Fruit fly (Drosophila melanogaster) whole organism, embryonic: ENCODE measurements around the gene lili.

ENCODE experiments used
- Antp ChIP-seq: fragments of 200-800 bp; sonication (Bioruptor generic); optimal IDR thresholded peaks from 3 replicates; lab custom pipeline; 2016; ENCODE audit warnings: missing biosample characterization, missing genetic modification characterization
- Asciz ChIP-seq: fragments of 200-800 bp; sonication (Bioruptor generic); optimal IDR thresholded peaks from 2 replicates; lab custom pipeline; 2017; ENCODE audit warnings: missing biosample characterization, mild to moderate bottlenecking, missing genetic modification characterization, missing genetic modification reagents
- Bgb ChIP-seq: fragments of 200-800 bp; sonication (Bioruptor generic); IDR thresholded peaks from 2 replicates; pipeline ENCODE4 v1.3.6; 2022; ENCODE audit warnings: missing biosample characterization, missing genetic modification characterization; ENCODE audit not compliant: partially characterized antibody
- CG1647 ChIP-seq: fragments of 200-800 bp; sonication (Bioruptor generic); optimal IDR thresholded peaks from 3 replicates; lab custom pipeline; 2016; ENCODE audit warnings: missing biosample characterization, missing genetic modification characterization
- CG17328 ChIP-seq: fragments of 200-800 bp; sonication (Bioruptor generic); IDR thresholded peaks from 2 replicates; pipeline ENCODE4 v1.3.6; 2022; ENCODE audit warnings: missing biosample characterization, missing genetic modification characterization
- CG2712 ChIP-seq: fragments of 200-800 bp; optimal IDR thresholded peaks from 3 replicates; lab custom pipeline; 2019; ENCODE audit warnings: missing biosample characterization, mild to moderate bottlenecking, missing genetic modification characterization, moderate library complexity
- CG30020 ChIP-seq: fragments of 200-800 bp; optimal IDR thresholded peaks from 2 replicates; lab custom pipeline; 2019; ENCODE audit warnings: missing biosample characterization, mild to moderate bottlenecking, missing genetic modification characterization, moderate library complexity
- CG34224 ChIP-seq: fragments of 200-800 bp; sonication (Bioruptor generic); IDR thresholded peaks from 3 replicates; pipeline ENCODE4 v1.3.6; 2022; ENCODE audit warnings: missing biosample characterization, missing genetic modification characterization; ENCODE audit not compliant: partially characterized antibody
- CG5245 ChIP-seq: fragments of 200-800 bp; sonication (Bioruptor generic); optimal IDR thresholded peaks from 3 replicates; lab custom pipeline; 2016; ENCODE audit warnings: missing biosample characterization, missing genetic modification characterization
- CG6175 ChIP-seq: fragments of 200-800 bp; sonication (Bioruptor generic); IDR thresholded peaks from 3 replicates; pipeline ENCODE4 v1.3.6; 2022; ENCODE audit warnings: missing biosample characterization, missing genetic modification characterization
- CG6689 ChIP-seq: fragments of 200-800 bp; sonication (Bioruptor generic); IDR thresholded peaks from 2 replicates; pipeline ENCODE4 v1.3.6; 2022; ENCODE audit warnings: missing biosample characterization, missing genetic modification characterization
- CG6765 ChIP-seq: fragments of 200-800 bp; sonication (Bioruptor generic); optimal IDR thresholded peaks from 3 replicates; lab custom pipeline; 2017; ENCODE audit warnings: missing biosample characterization, mild to moderate bottlenecking, missing genetic modification characterization
- CG7556 ChIP-seq: fragments of 200-800 bp; sonication (Bioruptor generic); optimal IDR thresholded peaks from 2 replicates; lab custom pipeline; 2017; ENCODE audit warnings: missing biosample characterization, mild to moderate bottlenecking, missing genetic modification characterization
- CG8359 ChIP-seq: fragments of 200-800 bp; sonication (Bioruptor generic); optimal IDR thresholded peaks from 2 replicates; lab custom pipeline; 2017; ENCODE audit warnings: missing biosample characterization, mild to moderate bottlenecking, missing genetic modification characterization, borderline replicate concordance
- Camta ChIP-seq: fragments of 200-800 bp; sonication (Bioruptor generic); optimal IDR thresholded peaks from 2 replicates; lab custom pipeline; 2016; ENCODE audit warnings: missing biosample characterization, missing genetic modification characterization
- D ChIP-seq, 2 experiments: fragments of 200-800 bp in 1 of 2; fragments of >200 bp in 1 of 2; sonication (Bioruptor generic) in 1 of 2; optimal IDR thresholded peaks; 2 replicates in 1 of 2; 3 replicates in 1 of 2; lab custom pipeline; 2017; ENCODE audit warnings: mild to moderate bottlenecking in 1 of 2, missing biosample characterization in 1 of 2, missing genetic modification characterization in 1 of 2, missing genetic modification reagents in 1 of 2
- Eip74EF ChIP-seq, 2 experiments: fragments of 200-800 bp in 1 of 2; fragments of >200 bp in 1 of 2; sonication (Bioruptor generic) in 1 of 2; optimal IDR thresholded peaks; 2 replicates each; lab custom pipeline; 2017 to 2019; ENCODE audit warnings: missing biosample characterization in 2 of 2, missing genetic modification characterization in 2 of 2, mild to moderate bottlenecking in 1 of 2, moderate library complexity in 1 of 2
- Gug ChIP-seq: fragments of 200-800 bp; sonication (Bioruptor generic); IDR thresholded peaks from 4 replicates; pipeline ENCODE4 v1.3.6; 2022; ENCODE audit warnings: missing biosample characterization, missing genetic modification characterization
- Hey ChIP-seq: fragments of 200-800 bp; sonication (Bioruptor generic); optimal IDR thresholded peaks from 3 replicates; lab custom pipeline; 2018; ENCODE audit warnings: missing biosample characterization, mild to moderate bottlenecking, missing genetic modification characterization
- Hr39 ChIP-seq: fragments of >200 bp; optimal IDR thresholded peaks from 2 replicates; lab custom pipeline; 2017
- Hr78 ChIP-seq, 2 experiments: fragments of 200-800 bp in 1 of 2; fragments of >200 bp in 1 of 2; sonication (Bioruptor generic) in 1 of 2; optimal IDR thresholded peaks; 2 replicates each; lab custom pipeline; 2017 to 2019; ENCODE audit warnings: missing biosample characterization in 2 of 2, missing genetic modification characterization in 2 of 2, mild to moderate bottlenecking in 1 of 2, moderate library complexity in 1 of 2
- Jarid2 ChIP-seq: fragments of 200-800 bp; sonication (Bioruptor generic); optimal IDR thresholded peaks from 3 replicates; lab custom pipeline; 2017; ENCODE audit warnings: mild to moderate bottlenecking, missing biosample characterization, missing genetic modification reagents, missing genetic modification characterization
- Med ChIP-seq: fragments of 200-800 bp; sonication (Bioruptor generic); peaks from one replicate; lab custom pipeline; 2016; ENCODE audit warnings: missing biosample characterization, missing genetic modification characterization, mild to moderate bottlenecking, inconsistent platforms, moderate library complexity
- Oaz ChIP-seq: fragments of 200-800 bp; sonication (Bioruptor generic); IDR thresholded peaks from 2 replicates; pipeline ENCODE4 v1.3.6; 2022; ENCODE audit warnings: missing biosample characterization, missing genetic modification characterization
- Opbp ChIP-seq: fragments of 200-800 bp; sonication (Bioruptor generic); IDR thresholded peaks from 3 replicates; pipeline ENCODE4 v1.3.6; 2022; ENCODE audit warnings: missing biosample characterization, missing genetic modification characterization; ENCODE audit not compliant: partially characterized antibody
- PHDP ChIP-seq: fragments of 200-800 bp; sonication (Bioruptor generic); optimal IDR thresholded peaks from 3 replicates; lab custom pipeline; 2018; ENCODE audit warnings: missing biosample characterization, mild to moderate bottlenecking, missing genetic modification characterization, moderate library complexity
- Rfx ChIP-seq: fragments of 200-800 bp; sonication (Bioruptor generic); IDR thresholded peaks from 2 replicates; pipeline ENCODE4 v1.3.6; 2022; ENCODE audit warnings: missing biosample characterization, missing genetic modification characterization
- Spps ChIP-seq: fragments of 200-800 bp; sonication (Bioruptor generic); optimal IDR thresholded peaks from 2 replicates; lab custom pipeline; 2018; ENCODE audit warnings: missing biosample characterization, mild to moderate bottlenecking, missing genetic modification characterization
- Trl ChIP-seq, 3 experiments: fragments of >200 bp in 2 of 3; fragments of 200-800 bp in 1 of 3; sonication (Bioruptor generic) in 1 of 3; optimal IDR thresholded peaks; 2 replicates in 1 of 3; 3 replicates in 2 of 3; lab custom pipeline; 2016 to 2017; ENCODE audit warnings: missing biosample characterization in 1 of 3, missing genetic modification characterization in 1 of 3
- bcd ChIP-seq: fragments of 200-800 bp; sonication (Bioruptor generic); optimal IDR thresholded peaks from 2 replicates; lab custom pipeline; 2017; ENCODE audit warnings: missing biosample characterization, mild to moderate bottlenecking, missing genetic modification characterization
- cg ChIP-seq: fragments of 200-800 bp; sonication (Bioruptor generic); optimal IDR thresholded peaks from 3 replicates; lab custom pipeline; 2019; ENCODE audit warnings: missing biosample characterization, mild to moderate bottlenecking, missing genetic modification characterization, moderate library complexity
- cwo ChIP-seq: fragments of 200-800 bp; sonication (Bioruptor generic); optimal IDR thresholded peaks from 3 replicates; lab custom pipeline; 2017; ENCODE audit warnings: missing biosample characterization, missing genetic modification characterization, mild to moderate bottlenecking, moderate library complexity, missing genetic modification reagents
- dan ChIP-seq: fragments of 200-800 bp; sonication (Bioruptor generic); IDR thresholded peaks from 2 replicates; pipeline ENCODE4 v1.3.6; 2022; ENCODE audit warnings: missing biosample characterization, missing genetic modification characterization
- gt ChIP-seq: fragments of 200-800 bp; sonication (Bioruptor generic); IDR thresholded peaks from 2 replicates; pipeline ENCODE4 v1.3.6; 2022; ENCODE audit warnings: missing biosample characterization, missing genetic modification characterization
- h ChIP-seq: fragments of >200 bp; optimal IDR thresholded peaks from 2 replicates; lab custom pipeline; 2017
- ham ChIP-seq: fragments of 200-800 bp; sonication (Bioruptor generic); IDR thresholded peaks from 2 replicates; pipeline ENCODE4 v1.3.6; 2022; ENCODE audit warnings: missing biosample characterization, missing genetic modification characterization
- hkb ChIP-seq, 2 experiments: fragments of 200-800 bp in 1 of 2; fragments of >200 bp in 1 of 2; sonication (Bioruptor generic) in 1 of 2; IDR thresholded peaks in 1 of 2; optimal IDR thresholded peaks in 1 of 2; 2 replicates each; pipeline versions ENCODE4 v1.3.6 to Lab custom; 2017 to 2022; ENCODE audit warnings: missing biosample characterization in 1 of 2, missing genetic modification characterization in 1 of 2
- jigr1 ChIP-seq: fragments of 200-800 bp; sonication (Bioruptor generic); IDR thresholded peaks from 3 replicates; pipeline ENCODE4 v1.3.6; 2022; ENCODE audit warnings: missing biosample characterization, missing genetic modification characterization
- klu ChIP-seq: fragments of 200-800 bp; sonication (Bioruptor generic); IDR thresholded peaks from 2 replicates; pipeline ENCODE4 v1.3.6; 2022; ENCODE audit warnings: missing biosample characterization, missing genetic modification characterization
- kni ChIP-seq: fragments of 200-800 bp; sonication (Bioruptor generic); optimal IDR thresholded peaks from 3 replicates; lab custom pipeline; 2017; ENCODE audit warnings: mild to moderate bottlenecking, missing biosample characterization, missing genetic modification reagents, missing genetic modification characterization
- lab ChIP-seq: fragments of 200-800 bp; sonication (Bioruptor generic); optimal IDR thresholded peaks from 3 replicates; lab custom pipeline; 2017; ENCODE audit warnings: missing biosample characterization, missing genetic modification characterization, mild to moderate bottlenecking, moderate library complexity, missing genetic modification reagents
- onecut ChIP-seq: fragments of 200-800 bp; sonication (Bioruptor generic); IDR thresholded peaks from 2 replicates; pipeline ENCODE4 v1.3.6; 2022; ENCODE audit warnings: missing biosample characterization, missing genetic modification characterization
- pan ChIP-seq, 4 experiments: fragments of >200 bp in 3 of 4; fragments of 200-800 bp in 1 of 4; sonication (Bioruptor generic) in 1 of 4; optimal IDR thresholded peaks in 3 of 4; IDR thresholded peaks in 1 of 4; 2 replicates each; pipeline versions ENCODE4 v1.3.6 to Lab custom; 2017 to 2022; ENCODE audit warnings: missing biosample characterization in 2 of 4, missing genetic modification characterization in 2 of 4, mixed read lengths in 1 of 4
- pita ChIP-seq: fragments of 200-800 bp; sonication (Bioruptor generic); optimal IDR thresholded peaks from 2 replicates; lab custom pipeline; 2017; ENCODE audit warnings: missing biosample characterization, mild to moderate bottlenecking, missing genetic modification characterization
- scrt ChIP-seq: fragments of 200-800 bp; sonication (Bioruptor generic); optimal IDR thresholded peaks from 2 replicates; lab custom pipeline; 2018; ENCODE audit warnings: missing biosample characterization, mild to moderate bottlenecking, missing genetic modification characterization, moderate library complexity
- sens-2 ChIP-seq: fragments of 200-800 bp; sonication (Bioruptor generic); IDR thresholded peaks from 2 replicates; pipeline ENCODE4 v1.3.6; 2022; ENCODE audit warnings: missing biosample characterization, missing genetic modification characterization
- stwl ChIP-seq: fragments of 200-800 bp; sonication (Bioruptor generic); optimal IDR thresholded peaks from 3 replicates; lab custom pipeline; 2018; ENCODE audit warnings: missing biosample characterization, mild to moderate bottlenecking, missing genetic modification characterization, moderate library complexity
- toy ChIP-seq: fragments of 200-800 bp; sonication (Bioruptor generic); IDR thresholded peaks from 2 replicates; pipeline ENCODE4 v1.3.6; 2022; ENCODE audit warnings: missing biosample characterization, missing genetic modification characterization
- trh ChIP-seq: fragments of 200-800 bp; sonication (Bioruptor generic); optimal IDR thresholded peaks from 2 replicates; lab custom pipeline; 2016; ENCODE audit warnings: missing biosample characterization, missing genetic modification characterization
- zen ChIP-seq: fragments of 200-800 bp; sonication (Bioruptor generic); optimal IDR thresholded peaks from 3 replicates; lab custom pipeline; 2018; ENCODE audit warnings: missing biosample characterization, mild to moderate bottlenecking, missing genetic modification characterization, moderate library complexity
- zfh2 ChIP-seq: fragments of 200-800 bp; sonication (Bioruptor generic); optimal IDR thresholded peaks from 2 replicates; lab custom pipeline; 2016; ENCODE audit warnings: missing biosample characterization, missing genetic modification characterization

Gene lili

DNA sequence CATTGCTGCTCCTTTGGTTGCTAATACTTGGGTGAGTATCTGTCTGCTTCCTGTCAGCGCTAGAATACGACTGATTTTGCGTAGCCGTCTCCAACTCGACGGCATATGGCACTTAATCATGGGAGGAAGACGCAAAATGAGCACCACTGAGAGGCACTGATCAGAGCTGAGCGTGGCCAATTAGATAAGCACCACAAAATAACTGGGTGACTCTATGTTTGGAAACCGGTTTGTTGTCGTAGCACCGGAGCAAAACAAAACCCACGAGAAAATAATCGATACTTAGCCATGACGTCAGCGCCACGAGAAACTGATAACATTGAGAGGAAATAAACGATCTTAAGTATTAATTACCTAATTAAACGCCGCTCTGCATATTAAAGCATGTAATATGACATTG is 14.3 kb downstream of the lili start, which contains the start of gene Ude (continued):
- no peak for TF ChIP-seq CG6175
- TF ChIP-seq onecut (GFP tag; lab: Robert Waterston, UW): peak; percentile 99
- no peak for TF ChIP-seq dan
- no peak for TF ChIP-seq Antp
- TF ChIP-seq cg: no peak
- no peak for TF ChIP-seq CG8359 (GFP tag; lab: Kevin White, UChicago)
- TF ChIP-seq CG5245 (GFP tag; lab: Kevin White, UChicago): no peak
- TF ChIP-seq D (optimal IDR thresholded peaks at IDR 0.05; lab: Kevin White, UChicago): no peak
- no peak for TF ChIP-seq D (GFP tag; optimal IDR thresholded peaks at IDR 0.05; lab: Kevin White, UChicago)
- TF ChIP-seq Hey (tag; lab: Kevin White, UChicago): no peak
- TF ChIP-seq CG7556 (GFP tag; lab: Kevin White, UChicago): no peak
- no peak for TF ChIP-seq pita (GFP tag; lab: Kevin White, UChicago)
- peak; percentile 41 for TF ChIP-seq PHDP (tag; lab: Kevin White, UChicago)
- no peak for TF ChIP-seq klu (GFP tag; lab: Robert Waterston, UW)
- TF ChIP-seq toy (GFP tag; lab: Robert Waterston, UW): no peak
- no peak for TF ChIP-seq Opbp (GFP tag; lab: Robert Waterston, UW)
- TF ChIP-seq Oaz (GFP tag; lab: Robert Waterston, UW): no peak
- 0 out of 2 replicates have a peak, but pooled peaks have one; percentile 23 for TF ChIP-seq Rfx (GFP tag; lab: Robert Waterston, UW)
- no peak for TF ChIP-seq h (lab: Kevin White, UChicago)
- no peak for TF ChIP-seq Spps (tag; lab: Kevin White, UChicago)
- TF ChIP-seq zen: no peak
- no peak for TF ChIP-seq sens-2 (GFP tag; lab: Robert Waterston, UW)
- peak; percentile 18 for TF ChIP-seq CG6765
- TF ChIP-seq Med (GFP tag; lab: Kevin White, UChicago): peak; percentile 26
- peak in 1 of 2 experiments; percentile 63 for TF ChIP-seq Trl (optimal IDR thresholded peaks at IDR 0.05; lab: Kevin White, UChicago)
- TF ChIP-seq Trl (GFP tag; optimal IDR thresholded peaks at IDR 0.05; lab: Kevin White, UChicago): no peak
- no peak for TF ChIP-seq Jarid2
- TF ChIP-seq Hr39 (lab: Kevin White, UChicago): no peak
- TF ChIP-seq CG1647: no peak
- TF ChIP-seq gt: no peak
- no peak for TF ChIP-seq Hr78 (GFP tag; optimal IDR thresholded peaks at IDR 0.05; lab: Kevin White, UChicago)
- no peak for TF ChIP-seq lab (GFP tag; lab: Kevin White, UChicago)
- TF ChIP-seq CG30020: no peak
- TF ChIP-seq cwo (GFP tag; lab: Kevin White, UChicago): no peak
- no peak for TF ChIP-seq jigr1 (GFP tag; lab: Robert Waterston, UW)
- no peak for TF ChIP-seq bcd (GFP tag; lab: Kevin White, UChicago)
- no peak for TF ChIP-seq stwl (tag; lab: Kevin White, UChicago)

DNA sequence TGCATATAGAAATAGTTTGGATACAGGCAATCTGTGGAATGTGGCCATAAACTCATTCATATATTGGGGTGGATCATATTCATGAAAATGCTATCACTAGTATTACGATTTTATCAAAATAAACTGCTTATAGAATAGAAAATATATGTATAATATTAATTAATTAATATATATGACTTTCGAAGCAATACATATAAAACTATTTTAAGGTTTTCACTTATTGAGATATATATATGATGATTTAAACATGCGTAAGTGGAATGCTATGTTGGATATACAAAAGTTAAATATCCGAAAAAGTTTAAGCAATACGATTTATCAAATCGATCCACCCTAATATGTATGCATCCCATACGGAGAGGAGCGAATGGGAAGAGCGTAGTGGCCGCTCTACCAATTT is 15.2 kb downstream of the lili start:
- TF ChIP-seq hkb (optimal IDR thresholded peaks at IDR 0.05; lab: Kevin White, UChicago) (no peak), hkb (GFP tag; IDR thresholded peaks at IDR 0.05; lab: Robert Waterston, UW) (peak; percentile 15; the same call in 1 of the 2 replicates), CG34224 (GFP tag; lab: Robert Waterston, UW) (no peak), Bgb (GFP tag; lab: Robert Waterston, UW) (no peak), Asciz (GFP tag; lab: Kevin White, UChicago) (no peak), zfh2 (GFP tag; lab: Kevin White, UChicago) (no peak), CG6689 (GFP tag; lab: Robert Waterston, UW) (peak; percentile 28; the same call in 1 of the 2 replicates), CG2712 (tag; lab: Kevin White, UChicago) (peak; percentile 57), trh (GFP tag; lab: Kevin White, UChicago) (no peak), ham (GFP tag; lab: Robert Waterston, UW) (no peak), Camta (GFP tag; lab: Kevin White, UChicago) (no peak), kni (no peak), pan (optimal IDR thresholded peaks at IDR 0.05; lab: Kevin White, UChicago) (no peak), pan (GFP tag; optimal IDR thresholded peaks at IDR 0.05 in 1 of 2, IDR thresholded peaks at IDR 0.05 in 1 of 2) (peak in 1 of 2 experiments; percentile 32), scrt (GFP tag; lab: Kevin White, UChicago) (no peak), CG17328 (GFP tag; lab: Robert Waterston, UW) (no peak), Eip74EF (GFP tag; optimal IDR thresholded peaks at IDR 0.05; lab: Kevin White, UChicago) (peak in 1 of 2 experiments; percentile 39), Gug (GFP tag; lab: Robert Waterston, UW) (no peak)
